Fruit fly (Drosophila melanogaster): ENCODE data around the gene CG17270.

The CG17270 gene

dm6 chr3R:20833664-20834063, 14.9 kb upstream of the CG17270 start:
- TF ChIP-seq brk (GFP tag; optimal IDR thresholded peaks at IDR 0.05) = no peak
- TF ChIP-seq Myc (optimal IDR thresholded peaks at IDR 0.05) = no peak
- TF ChIP-seq N (GFP tag; optimal IDR thresholded peaks at IDR 0.05) = no peak
- no peak for TF ChIP-seq Sp1 (GFP tag; optimal IDR thresholded peaks at IDR 0.05)
- no peak for TF ChIP-seq CrebA (GFP tag; optimal IDR thresholded peaks at IDR 0.05; ENCODE audit: borderline replicate concordance)
- TF ChIP-seq pan (optimal IDR thresholded peaks at IDR 0.05) = no peak
- no peak for TF ChIP-seq Dfd (GFP tag; optimal IDR thresholded peaks at IDR 0.05)
- TF ChIP-seq h (GFP tag; optimal IDR thresholded peaks at IDR 0.05) = no peak
- TF ChIP-seq foxo (GFP tag; optimal IDR thresholded peaks at IDR 0.05) = peak in 1 of 2 experiments; percentile 27
- TF ChIP-seq lola (GFP tag; optimal IDR thresholded peaks at IDR 0.05) = no peak
- TF ChIP-seq Mio (GFP tag; optimal IDR thresholded peaks at IDR 0.05) = no peak
- TF ChIP-seq Hnf4 (GFP tag; optimal IDR thresholded peaks at IDR 0.05) = peak; percentile 17
- no peak for TF ChIP-seq br (GFP tag; optimal IDR thresholded peaks at IDR 0.05)
- TF ChIP-seq Hr78 (GFP tag; optimal IDR thresholded peaks at IDR 0.05) = no peak
- no peak for TF ChIP-seq dsf (GFP tag; optimal IDR thresholded peaks at IDR 0.05; ENCODE audit: borderline replicate concordance)
- peak; percentile 7 for TF ChIP-seq OdsH (GFP tag; optimal IDR thresholded peaks at IDR 0.05)
- TF ChIP-seq Jra (GFP tag; optimal IDR thresholded peaks at IDR 0.05) = no peak
- no peak for TF ChIP-seq woc (GFP tag; optimal IDR thresholded peaks at IDR 0.05)
- TF ChIP-seq dmrt93B (GFP tag; optimal IDR thresholded peaks at IDR 0.05) = no peak
- TF ChIP-seq Rel (GFP tag; optimal IDR thresholded peaks at IDR 0.05) = no peak
- peak; percentile 87 for TF ChIP-seq Rel (tag; optimal IDR thresholded peaks at IDR 0.05)
- no peak for TF ChIP-seq ey (GFP tag; optimal IDR thresholded peaks at IDR 0.05)
- no peak for TF ChIP-seq jim (GFP tag; optimal IDR thresholded peaks at IDR 0.05)
- peak; percentile 39 for TF ChIP-seq sv (GFP tag; optimal IDR thresholded peaks at IDR 0.05)
- no peak for TF ChIP-seq Vsx2 (GFP tag; optimal IDR thresholded peaks at IDR 0.05; ENCODE audit: partially characterized antibody)
- no peak for TF ChIP-seq dl (GFP tag; optimal IDR thresholded peaks at IDR 0.05; ENCODE audit: insufficient read depth in 1 of 2, partially characterized antibody in 2 of 2)
- no peak for TF ChIP-seq psq (GFP tag; optimal IDR thresholded peaks at IDR 0.05)

- no peak for TF ChIP-seq brk (GFP tag; optimal IDR thresholded peaks at IDR 0.05)
- no peak for TF ChIP-seq Hr78 (GFP tag; optimal IDR thresholded peaks at IDR 0.05)
- TF ChIP-seq Myc (optimal IDR thresholded peaks at IDR 0.05) = no peak
- peak; percentile 46 for TF ChIP-seq fru (GFP tag; optimal IDR thresholded peaks at IDR 0.05)
- TF ChIP-seq Dif (GFP tag; optimal IDR thresholded peaks at IDR 0.05; ENCODE audit: partially characterized antibody) = peak; percentile 11
- peak; percentile 57 for TF ChIP-seq N (GFP tag; optimal IDR thresholded peaks at IDR 0.05)
- no peak for TF ChIP-seq CG32264 (GFP tag; optimal IDR thresholded peaks at IDR 0.05)
- TF ChIP-seq dmrt93B (GFP tag; optimal IDR thresholded peaks at IDR 0.05) = no peak
- TF ChIP-seq Hnf4 (GFP tag; optimal IDR thresholded peaks at IDR 0.05) = no peak
- peak; percentile 15 for TF ChIP-seq Abd-B (GFP tag; optimal IDR thresholded peaks at IDR 0.05)
- peak; percentile 17 for TF ChIP-seq tai (GFP tag; optimal IDR thresholded peaks at IDR 0.05)
- TF ChIP-seq Hr83 (GFP tag; optimal IDR thresholded peaks at IDR 0.05; ENCODE audit: poor library complexity, severe bottlenecking) = peak; percentile 50
- no peak for TF ChIP-seq Rel (GFP tag; optimal IDR thresholded peaks at IDR 0.05)
- peak; percentile 78 for TF ChIP-seq Rel (tag; optimal IDR thresholded peaks at IDR 0.05)
- peak; percentile 71 for TF ChIP-seq h (GFP tag; optimal IDR thresholded peaks at IDR 0.05)
- peak; percentile 30 for TF ChIP-seq br (GFP tag; optimal IDR thresholded peaks at IDR 0.05)
- no peak for TF ChIP-seq GATAd (GFP tag; optimal IDR thresholded peaks at IDR 0.05)
- no peak for TF ChIP-seq Jra (GFP tag; optimal IDR thresholded peaks at IDR 0.05)
- TF ChIP-seq Vsx2 (GFP tag; optimal IDR thresholded peaks at IDR 0.05; ENCODE audit: partially characterized antibody) = no peak
- no peak for TF ChIP-seq psq (GFP tag; optimal IDR thresholded peaks at IDR 0.05)
- TF ChIP-seq HLH106 (tag; optimal IDR thresholded peaks at IDR 0.05) = no peak
- TF ChIP-seq usp (GFP tag; optimal IDR thresholded peaks at IDR 0.05) = no peak
- peak; percentile 44 for TF ChIP-seq Dfd (GFP tag; optimal IDR thresholded peaks at IDR 0.05)
- TF ChIP-seq Sp1 (GFP tag; optimal IDR thresholded peaks at IDR 0.05) = no peak
- peak in 1 of 2 experiments; percentile 55 for TF ChIP-seq foxo (GFP tag; optimal IDR thresholded peaks at IDR 0.05)
- TF ChIP-seq CG9705 (GFP tag; optimal IDR thresholded peaks at IDR 0.05) = no peak
- no peak for TF ChIP-seq dsf (GFP tag; optimal IDR thresholded peaks at IDR 0.05; ENCODE audit: borderline replicate concordance)
- no peak for TF ChIP-seq Mio (GFP tag; optimal IDR thresholded peaks at IDR 0.05)
- no peak for TF ChIP-seq dl (GFP tag; optimal IDR thresholded peaks at IDR 0.05; ENCODE audit: insufficient read depth in 1 of 2, partially characterized antibody in 2 of 2)
- TF ChIP-seq sv (GFP tag; optimal IDR thresholded peaks at IDR 0.05) = no peak
- no peak for TF ChIP-seq jim (GFP tag; optimal IDR thresholded peaks at IDR 0.05)
- TF ChIP-seq ey (GFP tag; optimal IDR thresholded peaks at IDR 0.05) = peak; percentile 44
- TF ChIP-seq CrebA (GFP tag; optimal IDR thresholded peaks at IDR 0.05; ENCODE audit: borderline replicate concordance) = no peak
- peak; percentile 37 for TF ChIP-seq rgr (GFP tag; optimal IDR thresholded peaks at IDR 0.05)
- TF ChIP-seq sage (GFP tag; optimal IDR thresholded peaks at IDR 0.05) = no peak
- TF ChIP-seq lola (GFP tag; optimal IDR thresholded peaks at IDR 0.05) = peak; percentile 12
- no peak for TF ChIP-seq pan (optimal IDR thresholded peaks at IDR 0.05)
- peak; percentile 26 for TF ChIP-seq OdsH (GFP tag; optimal IDR thresholded peaks at IDR 0.05)
- TF ChIP-seq woc (GFP tag; optimal IDR thresholded peaks at IDR 0.05) = peak; percentile 2
Observed at dm6 chr3R:20832689-20833524, 14.2 kb upstream of the CG17270 start, which contains the start of gene Synd. Gene Synd, plus strand, starts transcription at chr3R:20832799.

All from whole organism, wandering third instar larva.